Fruit fly (Drosophila melanogaster): Measurements from ENCODE around the gene Rph.

Gene Rph

DNA sequence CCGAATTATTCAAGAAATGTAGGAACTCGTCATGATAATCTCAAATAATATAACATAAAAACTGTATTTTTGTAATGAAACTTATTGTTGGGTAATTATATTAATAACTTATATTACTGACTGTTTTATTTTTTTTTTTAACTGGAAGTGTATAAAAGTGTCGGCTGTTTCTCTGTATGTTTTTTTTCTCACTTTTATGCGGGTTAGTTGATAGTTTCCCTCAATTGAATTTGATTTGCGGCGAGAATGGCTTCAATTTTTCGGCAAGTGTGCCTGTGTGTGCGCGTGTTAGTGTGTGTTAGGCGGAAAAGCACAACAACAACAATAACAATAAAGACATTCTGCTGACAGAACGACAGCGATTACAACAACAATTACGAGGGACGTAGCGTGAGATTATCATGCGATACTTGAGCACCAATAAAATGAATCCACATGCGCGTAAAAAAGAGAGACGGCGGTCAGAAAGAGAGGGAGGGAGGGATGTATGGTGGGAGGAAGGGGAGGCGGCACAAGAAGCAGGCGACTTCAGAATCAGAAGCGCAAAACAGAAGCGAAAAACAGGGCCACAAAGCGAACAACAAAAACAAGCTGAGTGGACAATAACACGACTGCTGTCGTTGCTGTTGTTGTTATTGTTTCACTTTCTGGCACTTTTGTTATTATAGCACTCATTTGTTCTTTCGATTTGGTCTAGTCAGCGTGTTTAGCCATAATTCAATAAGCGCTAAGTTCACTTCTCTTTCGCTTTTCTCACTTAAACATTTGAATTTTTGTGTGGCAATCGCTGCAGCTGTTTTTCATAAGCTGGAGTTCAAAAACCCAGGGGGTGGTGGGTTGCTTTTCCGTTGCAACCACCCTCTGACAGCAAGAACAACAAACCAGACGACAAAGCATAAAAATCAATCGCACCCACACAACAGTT is 5.8 kb upstream of the Rph start:
- TF ChIP-seq Dll (GFP tag; IDR thresholded peaks at IDR 0.05; ENCODE audit: partially characterized antibody) (no peak), CrebB (tag; optimal IDR thresholded peaks at IDR 0.05) (peak; percentile 42), Lim3 (GFP tag; IDR thresholded peaks at IDR 0.05) (no peak), Hey (tag; optimal IDR thresholded peaks at IDR 0.05) (peak; percentile 33), CG8359 (GFP tag; optimal IDR thresholded peaks at IDR 0.05; ENCODE audit: borderline replicate concordance) (no peak), CG13424 (tag; optimal IDR thresholded peaks at IDR 0.05) (peak; percentile 23), CG8765 (GFP tag; IDR thresholded peaks at IDR 0.05) (0 out of 2 replicates have a peak, but pooled peaks have one; percentile 25), Xbp1 (GFP tag; optimal IDR thresholded peaks at IDR 0.05) (peak; percentile 46), tio (GFP tag; optimal IDR thresholded peaks at IDR 0.05) (no peak), B-H1 (GFP tag; IDR thresholded peaks at IDR 0.05) (no peak), ara (GFP tag; IDR thresholded peaks at IDR 0.05) (no peak), Antp (GFP tag; optimal IDR thresholded peaks at IDR 0.05) (no peak), Atf6 (GFP tag; IDR thresholded peaks at IDR 0.05) (peak; percentile 49; the same call in 1 of the 2 replicates), CG1603 (tag; optimal IDR thresholded peaks at IDR 0.05) (no peak), sisA (GFP tag; IDR thresholded peaks at IDR 0.05) (no peak), CG12659 (GFP tag; optimal IDR thresholded peaks at IDR 0.05) (peak; percentile 33), slou (GFP tag; optimal IDR thresholded peaks at IDR 0.05) (no peak), CG9437 (GFP tag; optimal IDR thresholded peaks at IDR 0.05) (peak; percentile 21), CG11696 (GFP tag; IDR thresholded peaks at IDR 0.05) (no peak), CG10147 (GFP tag; optimal IDR thresholded peaks at IDR 0.05) (no peak), CG17802 (tag; optimal IDR thresholded peaks at IDR 0.05) (no peak), so (GFP tag; IDR thresholded peaks at IDR 0.05) (peak; percentile 40; the same call in 1 of the 3 replicates), row (GFP tag; IDR thresholded peaks at IDR 0.05) (peak; percentile 68), Trl (optimal IDR thresholded peaks at IDR 0.05) (peak; percentile 14 to 48), Trl (GFP tag; optimal IDR thresholded peaks at IDR 0.05) (no peak), CG12391 (tag; optimal IDR thresholded peaks at IDR 0.05) (peak; percentile 47), CG4424 (GFP tag; optimal IDR thresholded peaks at IDR 0.05) (peak; percentile 11), pho (GFP tag; optimal IDR thresholded peaks at IDR 0.05) (peak; percentile 7), CG18619 (GFP tag; optimal IDR thresholded peaks at IDR 0.05) (no peak), odd (GFP tag; optimal IDR thresholded peaks at IDR 0.05) (no peak), CoRest (tag; optimal IDR thresholded peaks at IDR 0.05) (peak; percentile 23), bsh (GFP tag; optimal IDR thresholded peaks at IDR 0.05) (peak in 1 of 2 experiments; percentile 30), Bgb (GFP tag; IDR thresholded peaks at IDR 0.05; ENCODE audit: partially characterized antibody) (peak; percentile 24; the same call in 1 of the 2 replicates), wor (GFP tag; IDR thresholded peaks at IDR 0.05) (no peak), CG15479 (GFP tag; optimal IDR thresholded peaks at IDR 0.05) (no peak), HLH4C (GFP tag; IDR thresholded peaks at IDR 0.05; ENCODE audit: partially characterized antibody) (no peak), CG4707 (GFP tag; optimal IDR thresholded peaks at IDR 0.05) (no peak), NfI (GFP tag; optimal IDR thresholded peaks at IDR 0.05) (no peak), shn (GFP tag; optimal IDR thresholded peaks at IDR 0.05) (no peak), CG2129 (GFP tag; IDR thresholded peaks at IDR 0.05; ENCODE audit: partially characterized antibody) (no peak), CG6683 (GFP tag; optimal IDR thresholded peaks at IDR 0.05) (no peak), Mad (GFP tag; optimal IDR thresholded peaks at IDR 0.05) (no peak), Sry-δ (GFP tag; optimal IDR thresholded peaks at IDR 0.05) (no peak), CG10565 (GFP tag; optimal IDR thresholded peaks at IDR 0.05) (no peak), tll (GFP tag; optimal IDR thresholded peaks at IDR 0.05) (no peak), Usf (GFP tag; optimal IDR thresholded peaks at IDR 0.05) (no peak), Stat92E (GFP tag; optimal IDR thresholded peaks at IDR 0.05) (no peak), run (tag; optimal IDR thresholded peaks at IDR 0.05) (no peak)

All from whole organism, embryonic.